Fruit fly (Drosophila melanogaster): Measurements from ENCODE around the gene mei-217.

Gene mei-217

DNA sequence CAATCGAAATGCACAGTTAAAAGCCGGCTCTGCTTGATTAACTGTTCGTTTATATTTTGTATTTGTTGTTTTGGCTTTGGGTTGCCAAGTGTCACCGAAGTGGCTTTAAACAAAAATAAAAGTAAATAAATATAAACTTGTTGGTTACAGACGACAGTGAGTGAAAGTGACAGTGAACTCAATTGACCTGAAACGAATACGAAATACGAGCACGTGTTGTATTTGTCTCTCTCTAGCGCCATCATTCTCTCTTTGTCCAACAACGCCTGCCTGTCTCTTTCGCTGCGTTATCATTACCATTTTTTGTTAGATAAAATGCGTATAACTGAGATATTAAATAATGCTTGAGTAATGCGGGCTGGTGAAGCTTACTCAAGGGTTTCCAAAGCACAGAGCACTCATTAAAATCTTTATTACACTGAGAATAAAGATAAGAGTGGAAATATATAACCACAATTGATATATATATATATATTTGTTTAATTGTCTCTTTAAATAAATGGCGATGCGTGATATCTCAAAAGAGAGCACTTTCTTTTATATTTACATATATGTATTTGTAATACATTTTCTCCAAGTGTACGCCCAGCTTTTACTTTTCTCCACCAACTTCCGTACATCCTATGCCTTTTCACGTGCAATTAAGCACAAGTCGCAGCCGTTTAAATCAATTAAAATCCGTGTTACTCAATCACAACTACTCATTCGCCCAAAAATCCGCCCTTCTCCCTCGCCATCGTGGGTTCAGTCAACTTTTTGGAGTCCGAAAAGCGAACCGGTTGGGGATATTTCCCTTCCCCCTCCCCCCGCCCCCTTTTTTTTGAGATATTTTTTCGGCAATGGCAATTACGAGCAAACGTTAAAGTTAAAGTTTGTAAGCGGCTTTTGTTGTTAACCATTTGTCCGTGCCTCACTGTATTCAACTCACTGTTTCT is 38.7 kb upstream of the mei-217 start (continued):
- TF ChIP-seq fd64A (GFP tag; optimal IDR thresholded peaks at IDR 0.05) (no peak), Med (GFP tag) (peak; percentile 36), schlank (tag; optimal IDR thresholded peaks at IDR 0.05) (no peak), ewg (GFP tag; optimal IDR thresholded peaks at IDR 0.05) (no peak), jigr1 (GFP tag; IDR thresholded peaks at IDR 0.05) (no peak), CG2889 (GFP tag; IDR thresholded peaks at IDR 0.05) (no peak), nerfin-2 (GFP tag; IDR thresholded peaks at IDR 0.05; ENCODE audit: partially characterized antibody) (no peak), Fer1 (GFP tag; optimal IDR thresholded peaks at IDR 0.05) (no peak), Mad (GFP tag; optimal IDR thresholded peaks at IDR 0.05) (no peak), ERR (GFP tag; optimal IDR thresholded peaks at IDR 0.05) (no peak), CG14860 (GFP tag; IDR thresholded peaks at IDR 0.05; ENCODE audit: partially characterized antibody) (no peak), E2f2 (GFP tag; IDR thresholded peaks at IDR 0.05) (no peak), insv (GFP tag; optimal IDR thresholded peaks at IDR 0.05) (no peak), CG7271 (tag; optimal IDR thresholded peaks at IDR 0.05) (no peak), CG3838 (GFP tag; optimal IDR thresholded peaks at IDR 0.05) (no peak), phol (tag; optimal IDR thresholded peaks at IDR 0.05) (peak; percentile 39), ftz-f1 (GFP tag; optimal IDR thresholded peaks at IDR 0.05) (no peak), CG16815 (GFP tag; optimal IDR thresholded peaks at IDR 0.05) (no peak), CTCF (GFP tag; optimal IDR thresholded peaks at IDR 0.05) (no peak), CG15011 (GFP tag; optimal IDR thresholded peaks at IDR 0.05) (no peak), CG9437 (GFP tag; optimal IDR thresholded peaks at IDR 0.05) (no peak), B-H2 (GFP tag; optimal IDR thresholded peaks at IDR 0.05) (no peak), cg (GFP tag; optimal IDR thresholded peaks at IDR 0.05) (no peak), CHES-1-like (GFP tag; optimal IDR thresholded peaks at IDR 0.05) (no peak), TFAM (GFP tag; optimal IDR thresholded peaks at IDR 0.05) (no peak), CG33213 (GFP tag; optimal IDR thresholded peaks at IDR 0.05) (no peak), amos (GFP tag; IDR thresholded peaks at IDR 0.05; ENCODE audit: partially characterized antibody) (no peak), CG18599 (GFP tag; optimal IDR thresholded peaks at IDR 0.05) (peak; percentile 22), CG15601 (tag; optimal IDR thresholded peaks at IDR 0.05) (peak; percentile 4), Pdp1 (GFP tag; optimal IDR thresholded peaks at IDR 0.05) (peak in 1 of 2 experiments; percentile 7), CG14710 (tag; optimal IDR thresholded peaks at IDR 0.05) (peak; percentile 1), Aef1 (GFP tag; IDR thresholded peaks at IDR 0.05) (no peak), dysf (GFP tag; IDR thresholded peaks at IDR 0.05) (0 out of 3 replicates have a peak, but pooled peaks have one; percentile 10), CG12071 (GFP tag; optimal IDR thresholded peaks at IDR 0.05) (no peak), Xbp1 (GFP tag; optimal IDR thresholded peaks at IDR 0.05) (peak; percentile 18), zen2 (GFP tag; IDR thresholded peaks at IDR 0.05; ENCODE audit: partially characterized antibody) (no peak), BtbVII (GFP tag; optimal IDR thresholded peaks at IDR 0.05) (no peak), slbo (GFP tag; IDR thresholded peaks at IDR 0.05) (no peak), pum (GFP tag; optimal IDR thresholded peaks at IDR 0.05) (no peak), repo (GFP tag; optimal IDR thresholded peaks at IDR 0.05) (no peak), CG7372 (GFP tag; IDR thresholded peaks at IDR 0.05) (no peak), chn (GFP tag; optimal IDR thresholded peaks at IDR 0.05) (no peak), Dref (GFP tag; IDR thresholded peaks at IDR 0.05) (no peak), mam (GFP tag; optimal IDR thresholded peaks at IDR 0.05) (no peak), CG5180 (GFP tag; optimal IDR thresholded peaks at IDR 0.05) (no peak), tx (GFP tag; optimal IDR thresholded peaks at IDR 0.05) (no peak), CG34224 (GFP tag; IDR thresholded peaks at IDR 0.05; ENCODE audit: partially characterized antibody) (no peak), CG2875 (GFP tag; optimal IDR thresholded peaks at IDR 0.05) (no peak), D19B (GFP tag; optimal IDR thresholded peaks at IDR 0.05) (no peak)
